Fruit fly (Drosophila melanogaster) whole organism, embryonic: ENCODE measurements around the gene CG10068.

Source experiments
- Abd-B ChIP-seq: fragments of 200-800 bp; sonication (Bioruptor generic); optimal IDR thresholded peaks from 2 replicates; lab custom pipeline; 2018; ENCODE audit warnings: missing biosample characterization, mild to moderate bottlenecking, missing genetic modification characterization, moderate library complexity
- Adf1 ChIP-seq: fragments of 200-800 bp; sonication (Bioruptor generic); IDR thresholded peaks from 2 replicates; pipeline ENCODE4 v1.3.6; 2022; ENCODE audit warnings: missing biosample characterization, missing genetic modification characterization
- CG10321 ChIP-seq: fragments of 200-800 bp; sonication (Bioruptor generic); IDR thresholded peaks from 2 replicates; pipeline ENCODE4 v1.3.6; 2022; ENCODE audit warnings: missing biosample characterization, missing genetic modification characterization
- CG10543 ChIP-seq: fragments of 200-800 bp; sonication (Bioruptor generic); optimal IDR thresholded peaks from 3 replicates; lab custom pipeline; 2017; ENCODE audit warnings: missing biosample characterization, mild to moderate bottlenecking, missing genetic modification characterization, moderate library complexity
- CG10565 ChIP-seq: fragments of 200-800 bp; sonication (Bioruptor generic); optimal IDR thresholded peaks from 3 replicates; lab custom pipeline; 2016; ENCODE audit warnings: missing biosample characterization, mild to moderate bottlenecking, missing genetic modification characterization
- CG12155 ChIP-seq: fragments of 200-800 bp; sonication (Bioruptor generic); optimal IDR thresholded peaks from 3 replicates; lab custom pipeline; 2016; ENCODE audit warnings: missing biosample characterization, missing genetic modification characterization
- CG12744 ChIP-seq: fragments of 200-800 bp; sonication (Bioruptor generic); optimal IDR thresholded peaks from 2 replicates; lab custom pipeline; 2016; ENCODE audit warnings: missing biosample characterization, missing genetic modification characterization
- CG13424 ChIP-seq: fragments of 200-800 bp; sonication (Bioruptor generic); optimal IDR thresholded peaks from 2 replicates; lab custom pipeline; 2019; ENCODE audit warnings: missing biosample characterization, mild to moderate bottlenecking, missing genetic modification characterization, moderate library complexity
- CG14667 ChIP-seq: fragments of 200-800 bp; sonication (Bioruptor generic); IDR thresholded peaks from 2 replicates; pipeline ENCODE4 v1.3.6; 2022; ENCODE audit warnings: missing biosample characterization, missing genetic modification characterization
- CG14860 ChIP-seq: fragments of 200-800 bp; sonication (Bioruptor generic); IDR thresholded peaks from 3 replicates; pipeline ENCODE4 v1.3.6; 2022; ENCODE audit warnings: missing biosample characterization, missing genetic modification characterization; ENCODE audit not compliant: partially characterized antibody
- CG15696 ChIP-seq: fragments of 200-800 bp; sonication (Bioruptor generic); optimal IDR thresholded peaks from 2 replicates; lab custom pipeline; 2019; ENCODE audit warnings: missing biosample characterization, mild to moderate bottlenecking, missing genetic modification characterization, moderate library complexity
- CG1647 ChIP-seq: fragments of 200-800 bp; sonication (Bioruptor generic); optimal IDR thresholded peaks from 3 replicates; lab custom pipeline; 2016; ENCODE audit warnings: missing biosample characterization, missing genetic modification characterization
- CG16779 ChIP-seq: fragments of 200-800 bp; sonication (Bioruptor generic); IDR thresholded peaks from 2 replicates; pipeline ENCODE4 v1.3.6; 2022; ENCODE audit warnings: missing biosample characterization, missing genetic modification characterization
- CG2889 ChIP-seq: fragments of 200-800 bp; sonication (Bioruptor generic); IDR thresholded peaks from 3 replicates; pipeline ENCODE4 v1.3.6; 2022; ENCODE audit warnings: missing biosample characterization, missing genetic modification characterization
- CG30020 ChIP-seq: fragments of 200-800 bp; optimal IDR thresholded peaks from 2 replicates; lab custom pipeline; 2019; ENCODE audit warnings: missing biosample characterization, mild to moderate bottlenecking, missing genetic modification characterization, moderate library complexity
- CG32772 ChIP-seq: fragments of 200-800 bp; sonication (Bioruptor generic); IDR thresholded peaks from 2 replicates; pipeline ENCODE4 v1.3.6; 2022; ENCODE audit warnings: missing biosample characterization, missing genetic modification characterization
- CG5953 ChIP-seq: fragments of 200-800 bp; sonication (Bioruptor generic); IDR thresholded peaks from 2 replicates; pipeline ENCODE4 v1.3.6; 2022; ENCODE audit warnings: missing biosample characterization, missing genetic modification characterization
- CG7556 ChIP-seq: fragments of 200-800 bp; sonication (Bioruptor generic); optimal IDR thresholded peaks from 2 replicates; lab custom pipeline; 2017; ENCODE audit warnings: missing biosample characterization, mild to moderate bottlenecking, missing genetic modification characterization
- CG9437 ChIP-seq: fragments of 200-800 bp; sonication (Bioruptor generic); optimal IDR thresholded peaks from 2 replicates; lab custom pipeline; 2018; ENCODE audit warnings: missing biosample characterization, mild to moderate bottlenecking, missing genetic modification characterization
- CG9727 ChIP-seq: fragments of 200-800 bp; sonication (Bioruptor generic); optimal IDR thresholded peaks from 3 replicates; lab custom pipeline; 2017; ENCODE audit warnings: missing biosample characterization, mild to moderate bottlenecking, missing genetic modification characterization
- Dfd ChIP-seq, 2 experiments: fragments of >200 bp; optimal IDR thresholded peaks; 2 replicates each; lab custom pipeline; 2017; ENCODE audit warnings: missing biosample characterization in 2 of 2, missing genetic modification characterization in 2 of 2
- Dip3 ChIP-seq: fragments of 200-800 bp; sonication (Bioruptor generic); optimal IDR thresholded peaks from 3 replicates; lab custom pipeline; 2016; ENCODE audit warnings: missing biosample characterization, missing genetic modification characterization
- ERR ChIP-seq: fragments of 200-800 bp; sonication (Bioruptor generic); optimal IDR thresholded peaks from 2 replicates; lab custom pipeline; 2016; ENCODE audit warnings: missing biosample characterization, missing genetic modification characterization
- Hsf ChIP-seq: fragments of 200-800 bp; sonication (Bioruptor generic); optimal IDR thresholded peaks from 3 replicates; lab custom pipeline; 2016; ENCODE audit warnings: missing biosample characterization, missing genetic modification characterization
- Lhr ChIP-seq: fragments of 200-800 bp; sonication (Bioruptor generic); optimal IDR thresholded peaks from 3 replicates; lab custom pipeline; 2017; ENCODE audit warnings: mild to moderate bottlenecking, missing biosample characterization, missing genetic modification reagents, missing genetic modification characterization
- Lpt ChIP-seq: fragments of >200 bp; optimal IDR thresholded peaks from 2 replicates; lab custom pipeline; 2018; ENCODE audit warnings: missing biosample characterization, missing genetic modification characterization
- Med ChIP-seq: fragments of 200-800 bp; sonication (Bioruptor generic); peaks from one replicate; lab custom pipeline; 2016; ENCODE audit warnings: missing biosample characterization, missing genetic modification characterization, mild to moderate bottlenecking, inconsistent platforms, moderate library complexity
- Side ChIP-seq: fragments of 200-800 bp; sonication (Bioruptor generic); optimal IDR thresholded peaks from 2 replicates; lab custom pipeline; 2016; ENCODE audit warnings: missing biosample characterization, missing genetic modification characterization
- Sry-δ ChIP-seq: fragments of 200-800 bp; sonication (Bioruptor generic); optimal IDR thresholded peaks from 2 replicates; lab custom pipeline; 2016; ENCODE audit warnings: missing biosample characterization, missing genetic modification characterization
- Stat92E ChIP-seq, 3 experiments: fragments of >200 bp in 2 of 3; fragments of 200-800 bp in 1 of 3; sonication (Bioruptor generic) in 1 of 3; optimal IDR thresholded peaks; 2 replicates each; lab custom pipeline; 2017 to 2019; ENCODE audit warnings: missing biosample characterization in 3 of 3, missing genetic modification characterization in 3 of 3, mild to moderate bottlenecking in 1 of 3, moderate library complexity in 1 of 3
- bbx ChIP-seq: fragments of 200-800 bp; sonication (Bioruptor generic); IDR thresholded peaks from 2 replicates; pipeline ENCODE4 v1.3.6; 2022; ENCODE audit warnings: missing biosample characterization, missing genetic modification characterization; ENCODE audit not compliant: partially characterized antibody
- bowl ChIP-seq: fragments of 200-800 bp; sonication (Bioruptor generic); IDR thresholded peaks from 2 replicates; pipeline ENCODE4 v1.3.6; 2022; ENCODE audit warnings: missing biosample characterization, missing genetic modification characterization
- br ChIP-seq: fragments of >200 bp; optimal IDR thresholded peaks from 2 replicates; lab custom pipeline; 2017
- chn ChIP-seq: fragments of 200-800 bp; sonication (Bioruptor generic); optimal IDR thresholded peaks from 2 replicates; lab custom pipeline; 2016; ENCODE audit warnings: missing biosample characterization, missing genetic modification characterization
- ci ChIP-seq: fragments of 200-800 bp; sonication (Bioruptor generic); IDR thresholded peaks from 3 replicates; pipeline ENCODE4 v1.3.6; 2022; ENCODE audit warnings: missing biosample characterization, missing genetic modification characterization
- da ChIP-seq: fragments of 200-800 bp; sonication (Bioruptor generic); optimal IDR thresholded peaks from 2 replicates; lab custom pipeline; 2016; ENCODE audit warnings: missing biosample characterization, missing genetic modification characterization
- disco-r ChIP-seq: fragments of 200-800 bp; sonication (Bioruptor generic); optimal IDR thresholded peaks from 2 replicates; lab custom pipeline; 2016; ENCODE audit warnings: missing biosample characterization, missing genetic modification characterization
- fd102C ChIP-seq: fragments of 200-800 bp; sonication (Bioruptor generic); optimal IDR thresholded peaks from 2 replicates; lab custom pipeline; 2018; ENCODE audit warnings: missing biosample characterization, mild to moderate bottlenecking, missing genetic modification characterization, moderate library complexity
- fu2 ChIP-seq: fragments of 200-800 bp; sonication (Bioruptor generic); optimal IDR thresholded peaks from 2 replicates; lab custom pipeline; 2016; ENCODE audit warnings: missing biosample characterization, missing genetic modification characterization
- gsb-n ChIP-seq: fragments of 200-800 bp; sonication (Bioruptor generic); optimal IDR thresholded peaks from 3 replicates; lab custom pipeline; 2018; ENCODE audit warnings: missing biosample characterization, mild to moderate bottlenecking, missing genetic modification characterization
- hbn ChIP-seq: fragments of 200-800 bp; sonication (Bioruptor generic); IDR thresholded peaks from 2 replicates; pipeline ENCODE4 v1.3.6; 2022; ENCODE audit warnings: missing biosample characterization, missing genetic modification characterization; ENCODE audit not compliant: partially characterized antibody
- her ChIP-seq: fragments of 200-800 bp; sonication (Bioruptor generic); optimal IDR thresholded peaks from 2 replicates; lab custom pipeline; 2016; ENCODE audit warnings: missing biosample characterization, missing genetic modification characterization
- klu ChIP-seq: fragments of 200-800 bp; sonication (Bioruptor generic); IDR thresholded peaks from 2 replicates; pipeline ENCODE4 v1.3.6; 2022; ENCODE audit warnings: missing biosample characterization, missing genetic modification characterization
- lab ChIP-seq: fragments of 200-800 bp; sonication (Bioruptor generic); optimal IDR thresholded peaks from 3 replicates; lab custom pipeline; 2017; ENCODE audit warnings: missing biosample characterization, missing genetic modification characterization, mild to moderate bottlenecking, moderate library complexity, missing genetic modification reagents
- lilli ChIP-seq: fragments of 200-800 bp; sonication (Bioruptor generic); optimal IDR thresholded peaks from 3 replicates; lab custom pipeline; 2016; ENCODE audit warnings: missing biosample characterization, missing genetic modification characterization
- luna ChIP-seq: fragments of 200-800 bp; sonication (Bioruptor generic); optimal IDR thresholded peaks from 2 replicates; lab custom pipeline; 2016; ENCODE audit warnings: missing biosample characterization, missing genetic modification characterization
- nerfin-2 ChIP-seq: fragments of 200-800 bp; sonication (Bioruptor generic); IDR thresholded peaks from 2 replicates; pipeline ENCODE4 v1.3.6; 2022; ENCODE audit warnings: missing biosample characterization, missing genetic modification characterization; ENCODE audit not compliant: partially characterized antibody
- sens-2 ChIP-seq: fragments of 200-800 bp; sonication (Bioruptor generic); IDR thresholded peaks from 2 replicates; pipeline ENCODE4 v1.3.6; 2022; ENCODE audit warnings: missing biosample characterization, missing genetic modification characterization
- slp2 ChIP-seq: fragments of 200-800 bp; sonication (Bioruptor generic); optimal IDR thresholded peaks from 2 replicates; lab custom pipeline; 2016; ENCODE audit warnings: missing biosample characterization, missing genetic modification characterization
- sna ChIP-seq: fragments of 200-800 bp; sonication (Bioruptor generic); IDR thresholded peaks from 2 replicates; pipeline ENCODE4 v1.3.6; 2022; ENCODE audit warnings: missing biosample characterization, missing genetic modification characterization; ENCODE audit not compliant: partially characterized antibody
- sr ChIP-seq: fragments of 200-800 bp; sonication (Bioruptor generic); IDR thresholded peaks from 3 replicates; pipeline ENCODE4 v1.3.6; 2022; ENCODE audit warnings: missing biosample characterization, missing genetic modification characterization
- unpg ChIP-seq: fragments of 200-800 bp; sonication (Bioruptor generic); optimal IDR thresholded peaks from 3 replicates; lab custom pipeline; 2018; ENCODE audit warnings: missing biosample characterization, mild to moderate bottlenecking, missing genetic modification characterization, moderate library complexity

CG10068 gene

dm6 chr3R:7091904-7092303 lies 35.9 kb downstream of the CG10068 start (continued):
- TF ChIP-seq CG32772 (GFP tag; lab: Robert Waterston, UW) = no peak
- peak; percentile 33 for TF ChIP-seq slp2
- peak; percentile 18 for TF ChIP-seq Abd-B (GFP tag; lab: Kevin White, UChicago)
- TF ChIP-seq fu2 (GFP tag; lab: Kevin White, UChicago) = no peak
- TF ChIP-seq CG10543 (GFP tag; lab: Kevin White, UChicago) = no peak
- TF ChIP-seq CG7556 (GFP tag; lab: Kevin White, UChicago) = no peak
- no peak for TF ChIP-seq Side
- peak; percentile 70 for TF ChIP-seq CG14860 (GFP tag; lab: Robert Waterston, UW)
- TF ChIP-seq Adf1 = no peak
- TF ChIP-seq CG9437 (GFP tag; lab: Kevin White, UChicago) = no peak
- no peak for TF ChIP-seq klu
- no peak for TF ChIP-seq gsb-n
- TF ChIP-seq nerfin-2 (GFP tag; lab: Robert Waterston, UW) = no peak
- peak; percentile 57 for TF ChIP-seq CG30020
- no peak for TF ChIP-seq CG5953 (GFP tag; lab: Robert Waterston, UW)
- TF ChIP-seq CG12155 = peak; percentile 38
- TF ChIP-seq chn (GFP tag; lab: Kevin White, UChicago) = no peak
- peak; percentile 34 for TF ChIP-seq Hsf (GFP tag; lab: Kevin White, UChicago)
- no peak for TF ChIP-seq Stat92E (GFP tag; optimal IDR thresholded peaks at IDR 0.05; lab: Kevin White, UChicago)
- TF ChIP-seq CG10565 (GFP tag; lab: Kevin White, UChicago) = no peak
- TF ChIP-seq disco-r (GFP tag; lab: Kevin White, UChicago) = no peak
- TF ChIP-seq Lhr = peak; percentile 81
- peak; percentile 86 for TF ChIP-seq Sry-δ
- no peak for TF ChIP-seq CG16779 (GFP tag; lab: Robert Waterston, UW)
- TF ChIP-seq Dip3 (GFP tag; lab: Kevin White, UChicago) = no peak
- no peak for TF ChIP-seq Dfd (GFP tag; optimal IDR thresholded peaks at IDR 0.05; lab: Kevin White, UChicago)
- TF ChIP-seq her (GFP tag; lab: Kevin White, UChicago) = peak; percentile 1
- TF ChIP-seq unpg (GFP tag; lab: Kevin White, UChicago) = peak; percentile 34
- TF ChIP-seq CG9727 = no peak
- TF ChIP-seq Lpt (GFP tag; lab: Kevin White, UChicago) = no peak
- TF ChIP-seq CG15696 (tag; lab: Kevin White, UChicago) = peak; percentile 30
- TF ChIP-seq da (GFP tag; lab: Kevin White, UChicago) = no peak
- TF ChIP-seq lab (GFP tag; lab: Kevin White, UChicago) = no peak
- TF ChIP-seq CG1647 = peak; percentile 32
- TF ChIP-seq CG12744 (GFP tag; lab: Kevin White, UChicago) = peak; percentile 24
- TF ChIP-seq sr = no peak
- TF ChIP-seq CG10321 = no peak
- TF ChIP-seq ERR = no peak
- TF ChIP-seq bbx (GFP tag; lab: Robert Waterston, UW) = peak; percentile 80
- no peak for TF ChIP-seq fd102C (GFP tag; lab: Kevin White, UChicago)
- TF ChIP-seq ci (GFP tag; lab: Robert Waterston, UW) = peak; percentile 46; the same call in 1 of the 3 replicates
- no peak for TF ChIP-seq luna (GFP tag; lab: Kevin White, UChicago)
- TF ChIP-seq CG14667 = no peak
- peak; percentile 59 for TF ChIP-seq lilli (GFP tag; lab: Kevin White, UChicago)
- no peak for TF ChIP-seq bowl
- TF ChIP-seq CG13424 = peak; percentile 27
- TF ChIP-seq Med (GFP tag; lab: Kevin White, UChicago) = peak; percentile 83
- no peak for TF ChIP-seq CG2889 (GFP tag; lab: Robert Waterston, UW)
- no peak for TF ChIP-seq sens-2
- TF ChIP-seq sna (GFP tag; lab: Robert Waterston, UW) = peak; percentile 44
- TF ChIP-seq br (lab: Kevin White, UChicago) = no peak
- peak; percentile 74 for TF ChIP-seq hbn (GFP tag; lab: Robert Waterston, UW)
